Worm (Caenorhabditis elegans): ENCODE data around the gene spcs-2.

ce11 chrIII:12874606-12875066 is at the start of gene spcs-2, which contains the start of gene mrg-1:
- peak; percentile 83 for TF ChIP-seq R02D3.7 (tag; optimal IDR thresholded peaks at IDR 0.05)
- TF ChIP-seq nhr-11 (tag; optimal IDR thresholded peaks at IDR 0.05) = no peak
- peak; percentile 93 for TF ChIP-seq ceh-28 (tag; optimal IDR thresholded peaks at IDR 0.05)
- no peak for TF ChIP-seq unc-62 (GFP tag; optimal IDR thresholded peaks at IDR 0.05)
- TF ChIP-seq sea-2 (GFP tag; optimal IDR thresholded peaks at IDR 0.05) = peak; percentile 28
- TF ChIP-seq ceh-82 (tag; optimal IDR thresholded peaks at IDR 0.05) = peak; percentile 63
- no peak for TF ChIP-seq aly-2 (tag; optimal IDR thresholded peaks at IDR 0.05)
- TF ChIP-seq pqm-1 (tag; optimal IDR thresholded peaks at IDR 0.05) = peak; percentile 20
- no peak for TF ChIP-seq unc-39 (tag; optimal IDR thresholded peaks at IDR 0.05)
- TF ChIP-seq lin-15B (tag; optimal IDR thresholded peaks at IDR 0.05) = peak; percentile 84
- no peak for TF ChIP-seq ama-1 (optimal IDR thresholded peaks at IDR 0.05)
- TF ChIP-seq zag-1 (tag; optimal IDR thresholded peaks at IDR 0.05) = peak; percentile 11
- TF ChIP-seq snpc-4 (tag; optimal IDR thresholded peaks at IDR 0.05) = peak; percentile 85
- TF ChIP-seq nhr-28 (tag; optimal IDR thresholded peaks at IDR 0.05) = no peak

All from whole organism, L3 larva.